Worm (Caenorhabditis elegans) whole organism, dauer: Measurements from ENCODE around the gene col-81.

Experiments used
- unc-62 ChIP-seq: sonication (generic microtip); optimal IDR thresholded peaks from 2 replicates; lab custom pipeline; 2017; ENCODE audit warnings: missing biosample characterization, missing genetic modification reagents, missing genetic modification characterization

The col-81 gene

ce11 chrII:11027777-11028176, 14.2 kb upstream of the col-81 start:
- no peak for TF ChIP-seq unc-62 (GFP tag; lab: Kevin White, UChicago)

DNA sequence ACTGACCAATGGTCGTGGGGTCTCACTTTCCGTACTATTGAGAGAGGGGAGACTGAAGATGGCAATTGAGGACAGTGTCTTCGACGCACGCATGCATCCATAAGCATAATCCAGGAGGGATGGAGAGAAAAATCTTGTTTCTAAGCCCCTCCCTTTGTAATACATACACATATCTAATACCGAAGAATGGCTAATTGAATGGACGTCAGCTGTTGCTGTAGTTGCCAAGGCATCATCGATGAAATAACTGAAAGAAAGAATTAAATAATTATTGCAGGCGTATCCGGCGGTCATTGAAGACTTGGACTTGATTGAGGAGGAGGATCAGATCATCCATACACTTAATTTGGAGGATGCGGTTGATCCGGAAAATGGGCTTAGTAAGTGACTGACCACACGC, 12.0 kb upstream of the col-81 start, which contains the start of gene F33A8.7:
TSS of gene F33A8.7 (minus strand) at position 101 of the 400 bp plus-strand sequence.
- TF ChIP-seq unc-62 (GFP tag; lab: Kevin White, UChicago): no peak

DNA sequence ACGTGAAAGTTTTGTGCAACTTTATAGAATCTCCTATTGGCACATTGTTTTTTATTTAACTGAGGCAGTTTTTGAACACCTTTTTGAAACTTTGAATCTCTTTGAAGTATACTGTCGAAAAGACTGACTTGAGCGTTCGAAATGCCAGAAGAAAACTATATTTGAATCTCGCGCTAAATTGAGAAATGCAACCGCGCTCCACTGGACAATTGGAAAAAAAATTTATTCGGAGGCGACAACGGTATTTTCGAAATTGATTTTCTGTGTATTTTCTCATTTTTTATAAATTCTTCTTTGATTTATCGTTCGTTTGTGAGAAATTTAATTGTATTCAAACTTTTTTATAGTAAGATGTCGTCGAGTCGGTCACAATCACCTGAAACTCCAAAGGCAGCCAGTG, 8.5 kb upstream of the col-81 start, which contains the start of gene let-858:
TSS of gene let-858 (plus strand) at position 348 of the 400 bp plus-strand sequence.
- no peak for TF ChIP-seq unc-62 (GFP tag; lab: Kevin White, UChicago)

- no peak for TF ChIP-seq unc-62 (GFP tag; lab: Kevin White, UChicago)
Measured at ce11 chrII:11020707-11021106, 7.1 kb upstream of the col-81 start.

DNA sequence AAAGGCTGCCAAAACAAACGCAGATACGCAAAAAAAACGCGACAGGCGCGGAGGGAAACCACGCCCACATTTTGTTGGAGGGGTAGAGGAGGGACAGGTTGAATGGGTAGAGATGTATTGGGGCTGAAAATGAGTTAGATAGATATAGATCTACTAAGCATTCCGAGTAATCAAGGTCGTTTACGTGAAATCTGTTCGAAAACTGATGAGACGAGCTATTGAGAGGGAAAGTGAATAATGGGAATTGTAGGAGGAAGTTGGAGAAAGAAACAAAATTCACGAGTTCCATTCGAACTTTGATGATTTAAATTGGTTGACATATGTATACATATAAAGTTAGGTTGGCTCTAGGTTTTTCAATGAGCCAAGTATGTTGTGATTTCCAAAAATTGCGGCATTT, 3.3 kb upstream of the col-81 start:
- TF ChIP-seq unc-62 (GFP tag; lab: Kevin White, UChicago): no peak

DNA sequence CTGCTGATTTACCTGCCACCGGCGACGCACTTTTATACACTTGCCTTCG, 3.1 kb upstream of the col-81 start, which contains the start of gene ram-2:
TSS of gene ram-2 (minus strand) at position 47 of the 49 bp plus-strand sequence.
- TF ChIP-seq unc-62 (GFP tag; lab: Kevin White, UChicago): no peak

- no peak for TF ChIP-seq unc-62 (GFP tag; lab: Kevin White, UChicago)
Measured at ce11 chrII:11016435-11016834, 2.9 kb upstream of the col-81 start.

- TF ChIP-seq unc-62 (GFP tag; lab: Kevin White, UChicago): no peak
Measured at ce11 chrII:11015734-11016133, 2.2 kb upstream of the col-81 start.

- TF ChIP-seq unc-62 (GFP tag; lab: Kevin White, UChicago): no peak
Measured at ce11 chrII:11015210-11015609, 1.6 kb upstream of the col-81 start.

ce11 chrII:11012532-11013179, 911 bp downstream of the col-81 start:
- TF ChIP-seq unc-62 (GFP tag; lab: Kevin White, UChicago): no peak

DNA sequence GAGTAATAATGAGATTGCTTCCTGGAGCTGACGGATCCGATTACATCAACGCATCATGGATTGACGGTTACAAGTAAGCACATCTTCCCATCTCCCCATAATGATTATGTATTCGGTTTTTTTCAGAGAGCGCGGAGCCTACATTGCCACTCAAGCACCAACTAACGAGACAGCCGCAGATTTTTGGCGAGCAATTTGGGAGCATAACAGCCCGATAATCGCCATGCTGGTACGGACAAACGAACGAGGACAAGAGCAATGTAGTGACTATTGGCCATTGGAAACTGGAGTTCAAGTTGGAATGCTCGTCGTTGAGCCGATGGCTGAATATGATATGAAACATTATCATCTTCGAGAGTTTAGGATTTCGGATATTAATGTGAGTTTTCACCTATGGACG, 2.7 kb downstream of the col-81 start:
- TF ChIP-seq unc-62 (GFP tag; lab: Kevin White, UChicago): no peak

- no peak for TF ChIP-seq unc-62 (GFP tag; lab: Kevin White, UChicago)
Measured at ce11 chrII:11004381-11004780, 9.2 kb downstream of the col-81 start.

- TF ChIP-seq unc-62 (GFP tag; lab: Kevin White, UChicago): no peak
Measured at ce11 chrII:10999109-10999508, 14.5 kb downstream of the col-81 start.

DNA sequence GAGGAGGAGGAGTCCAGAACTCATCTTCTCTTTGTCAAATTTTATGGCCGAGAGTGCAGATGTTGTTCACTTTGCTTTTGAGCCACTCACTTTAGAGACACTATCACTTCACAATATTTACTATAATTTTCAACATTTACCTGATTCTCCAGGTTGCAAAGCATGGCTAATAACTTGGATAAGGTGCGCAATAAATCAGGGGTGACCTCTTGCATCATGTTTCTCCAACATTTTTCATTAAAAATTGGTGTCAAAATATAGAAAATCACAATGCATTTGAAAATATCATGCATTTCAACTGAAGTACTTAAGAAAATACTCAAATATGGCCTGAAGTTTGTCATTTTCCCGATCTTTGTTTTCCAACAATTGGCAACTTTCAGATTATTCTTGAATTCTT, 18.0 kb downstream of the col-81 start:
- TF ChIP-seq unc-62 (GFP tag; lab: Kevin White, UChicago): no peak

- no peak for TF ChIP-seq unc-62 (GFP tag; lab: Kevin White, UChicago)
Measured at ce11 chrII:10993607-10994229, 19.8 kb downstream of the col-81 start.

DNA sequence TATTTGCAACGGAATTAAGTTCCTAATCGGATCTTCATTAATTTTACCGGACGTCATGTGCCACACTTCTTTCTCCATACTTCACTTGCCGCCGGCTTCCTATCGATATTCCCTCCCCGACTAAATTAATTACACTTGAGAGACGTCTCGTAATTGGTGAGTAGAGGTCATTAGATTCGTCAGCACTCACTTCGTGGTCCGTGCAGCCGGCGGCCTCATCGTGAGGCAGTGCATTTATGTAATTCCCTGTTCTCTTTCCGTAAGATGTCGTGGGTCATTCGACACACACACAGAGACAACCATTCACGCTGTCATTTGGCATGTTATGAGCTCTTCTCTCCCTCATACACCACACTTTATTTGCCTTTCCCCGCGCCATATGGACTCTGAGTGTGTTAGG, 23.0 kb downstream of the col-81 start:
- no peak for TF ChIP-seq unc-62 (GFP tag; lab: Kevin White, UChicago)

- no peak for TF ChIP-seq unc-62 (GFP tag; lab: Kevin White, UChicago)
Measured at ce11 chrII:10989180-10989579, 24.4 kb downstream of the col-81 start.

DNA sequence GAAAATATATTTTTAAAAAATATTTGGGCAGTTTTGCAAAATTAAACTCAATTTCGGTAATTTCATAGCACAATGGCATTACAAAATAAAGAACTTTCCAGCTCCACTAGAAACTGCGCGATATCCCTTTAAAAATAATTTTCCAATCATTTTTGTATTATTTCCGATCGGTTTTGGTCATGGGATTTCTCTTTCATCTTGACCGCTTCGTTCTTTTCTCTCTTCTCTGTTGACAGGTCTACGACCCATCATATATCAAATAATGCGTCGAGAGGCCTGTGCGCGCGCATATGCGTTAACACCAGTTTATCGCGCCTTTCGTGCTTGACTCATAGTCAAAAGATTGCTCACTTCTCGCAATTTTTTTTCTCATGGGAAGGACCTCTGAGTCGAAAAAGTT, 25.0 kb downstream of the col-81 start:
- no peak for TF ChIP-seq unc-62 (GFP tag; lab: Kevin White, UChicago)
